Worm (Caenorhabditis elegans) whole organism, late embryonic: ENCODE measurements around the gene F27B3.6.

Experiments
- C08G9.2 ChIP-seq: sonication (generic microtip); optimal IDR thresholded peaks from 2 replicates; lab custom pipeline; 2016; ENCODE audit warnings: mild to moderate bottlenecking, missing genetic modification characterization, moderate library complexity, missing compliant biosample characterization
- K02D7.2 ChIP-seq: sonication (generic microtip); optimal IDR thresholded peaks from 2 replicates; lab custom pipeline; 2017; ENCODE audit warnings: mild to moderate bottlenecking, missing genetic modification characterization, missing compliant biosample characterization
- K09A11.1 ChIP-seq: sonication (generic microtip); optimal IDR thresholded peaks from 2 replicates; lab custom pipeline; 2017; ENCODE audit warnings: antibody characterized with exemption, mild to moderate bottlenecking, missing genetic modification characterization, missing compliant biosample characterization; ENCODE audit not compliant: insufficient read depth
- ceh-14 ChIP-seq: sonication (generic microtip); optimal IDR thresholded peaks from 2 replicates; lab custom pipeline; 2016; ENCODE audit warnings: missing genotype, missing genetic modification characterization, missing compliant biosample characterization
- ceh-18 ChIP-seq: sonication (generic microtip); optimal IDR thresholded peaks from 2 replicates; lab custom pipeline; 2016; ENCODE audit warnings: missing genetic modification characterization, missing compliant biosample characterization
- ceh-19 ChIP-seq: fragments of 200-800 bp; sonication (Bioruptor generic); optimal IDR thresholded peaks from 2 replicates; lab custom pipeline; 2018; ENCODE audit warnings: mild to moderate bottlenecking, missing genetic modification characterization, missing compliant biosample characterization
- ceh-2 ChIP-seq: sonication (generic microtip); optimal IDR thresholded peaks from 2 replicates; lab custom pipeline; 2016; ENCODE audit warnings: missing genotype, missing genetic modification characterization, missing compliant biosample characterization
- ceh-30 ChIP-seq: fragments of 150-350 bp; optimal IDR thresholded peaks from 2 replicates; lab custom pipeline; 2014; ENCODE audit warnings: missing biosample characterization, missing genetic modification characterization
- ceh-31 ChIP-seq: sonication (generic microtip); optimal IDR thresholded peaks from 2 replicates; lab custom pipeline; 2016; ENCODE audit warnings: missing genetic modification characterization, missing compliant biosample characterization
- ceh-34 ChIP-seq: sonication (generic microtip); optimal IDR thresholded peaks from 2 replicates; lab custom pipeline; 2016; ENCODE audit warnings: mild to moderate bottlenecking, missing genetic modification characterization, missing compliant biosample characterization
- ceh-6 ChIP-seq: fragments of 200-800 bp; sonication (Bioruptor generic); optimal IDR thresholded peaks from 2 replicates; lab custom pipeline; 2018; ENCODE audit warnings: mild to moderate bottlenecking, missing genetic modification characterization, missing compliant biosample characterization
- che-1 ChIP-seq: sonication (generic microtip); optimal IDR thresholded peaks from 2 replicates; lab custom pipeline; 2016; ENCODE audit warnings: mild to moderate bottlenecking, missing genetic modification characterization, missing compliant biosample characterization
- dmd-4 ChIP-seq: sonication (generic microtip); optimal IDR thresholded peaks from 2 replicates; lab custom pipeline; 2016; ENCODE audit warnings: borderline replicate concordance, missing genetic modification characterization, missing compliant biosample characterization
- dve-1 ChIP-seq: sonication (generic microtip); optimal IDR thresholded peaks from 2 replicates; lab custom pipeline; 2017; ENCODE audit warnings: antibody characterized with exemption, mild to moderate bottlenecking, missing genetic modification characterization, missing compliant biosample characterization
- fax-1 ChIP-seq: sonication (generic microtip); optimal IDR thresholded peaks from 2 replicates; lab custom pipeline; 2016; ENCODE audit warnings: missing genotype, missing genetic modification characterization, missing compliant biosample characterization
- hlh-13 ChIP-seq: fragments of 200-800 bp; sonication (Bioruptor generic); optimal IDR thresholded peaks from 2 replicates; lab custom pipeline; 2018; ENCODE audit warnings: mild to moderate bottlenecking, missing genetic modification characterization, missing compliant biosample characterization
- hlh-15 ChIP-seq: sonication (generic microtip); optimal IDR thresholded peaks from 2 replicates; lab custom pipeline; 2016; ENCODE audit warnings: missing genetic modification characterization, missing compliant biosample characterization
- hlh-6 ChIP-seq: sonication (generic microtip); optimal IDR thresholded peaks from 2 replicates; lab custom pipeline; 2016; ENCODE audit warnings: missing genotype, missing genetic modification characterization, missing compliant biosample characterization
- hlh-8 ChIP-seq: sonication (generic microtip); optimal IDR thresholded peaks from 2 replicates; lab custom pipeline; 2016; ENCODE audit warnings: missing genotype, missing genetic modification characterization, missing compliant biosample characterization
- madf-2 ChIP-seq: sonication (generic microtip); optimal IDR thresholded peaks from 2 replicates; lab custom pipeline; 2017; ENCODE audit warnings: missing genetic modification characterization, missing compliant biosample characterization
- mec-3 ChIP-seq: sonication (generic microtip); optimal IDR thresholded peaks from 2 replicates; lab custom pipeline; 2016; ENCODE audit warnings: borderline replicate concordance, missing genetic modification characterization, missing compliant biosample characterization
- nfya-1 ChIP-seq: sonication (generic microtip); optimal IDR thresholded peaks from 2 replicates; lab custom pipeline; 2017; ENCODE audit warnings: missing genetic modification characterization, mild to moderate bottlenecking, missing compliant biosample characterization, antibody characterized with exemption, moderate library complexity
- nhr-232 ChIP-seq: sonication (generic microtip); optimal IDR thresholded peaks from 2 replicates; lab custom pipeline; 2016; ENCODE audit warnings: missing genetic modification characterization, missing compliant biosample characterization
- odd-2 ChIP-seq: sonication (generic microtip); optimal IDR thresholded peaks from 2 replicates; lab custom pipeline; 2017; ENCODE audit warnings: antibody characterized with exemption, mild to moderate bottlenecking, missing genetic modification characterization, missing compliant biosample characterization
- pag-3 ChIP-seq: sonication (generic microtip); optimal IDR thresholded peaks from 2 replicates; lab custom pipeline; 2016; ENCODE audit warnings: missing compliant biosample characterization, missing genetic modification characterization, borderline replicate concordance
- pat-9 ChIP-seq: fragments of 200-800 bp; sonication (Bioruptor generic); optimal IDR thresholded peaks from 2 replicates; lab custom pipeline; 2018; ENCODE audit warnings: mild to moderate bottlenecking, missing genetic modification characterization, moderate library complexity, missing compliant biosample characterization
- pax-1 ChIP-seq: fragments of 150-350 bp; optimal IDR thresholded peaks from 2 replicates; lab custom pipeline; 2014; ENCODE audit warnings: missing biosample characterization, missing genetic modification characterization
- pha-2 ChIP-seq: sonication (generic microtip); optimal IDR thresholded peaks from 2 replicates; lab custom pipeline; 2017; ENCODE audit warnings: mild to moderate bottlenecking, missing genetic modification characterization, missing compliant biosample characterization
- pqm-1 ChIP-seq: sonication (generic microtip); optimal IDR thresholded peaks from 2 replicates; lab custom pipeline; 2016; ENCODE audit warnings: missing genetic modification characterization, missing compliant biosample characterization
- sox-2 ChIP-seq: fragments of 200-800 bp; sonication (Bioruptor generic); IDR thresholded peaks from 2 replicates; pipeline ENCODE4 v1.3.6; 2022; ENCODE audit warnings: missing genetic modification reagents, missing genetic modification characterization, missing compliant biosample characterization
- sox-4 ChIP-seq: sonication (generic microtip); optimal IDR thresholded peaks from 2 replicates; lab custom pipeline; 2017; ENCODE audit warnings: mild to moderate bottlenecking, missing genetic modification characterization, inconsistent platforms, missing compliant biosample characterization
- tbx-2 ChIP-seq: sonication (generic microtip); optimal IDR thresholded peaks from 2 replicates; lab custom pipeline; 2016; ENCODE audit warnings: missing genetic modification characterization, missing compliant biosample characterization
- ttx-3 ChIP-seq: sonication (generic microtip); optimal IDR thresholded peaks from 2 replicates; lab custom pipeline; 2016; ENCODE audit warnings: missing genetic modification reagents, missing genetic modification characterization, missing compliant biosample characterization
- unc-3 ChIP-seq, 2 experiments: fragments of 200-800 bp in 1 of 2; sonication (Bioruptor generic) in 1 of 2; sonication (generic microtip) in 1 of 2; conservative IDR thresholded peaks in 1 of 2; optimal IDR thresholded peaks in 1 of 2; 2 replicates each; pipeline versions ENCODE4 v1.3.6 to Lab custom; 2016 to 2022; ENCODE audit warnings: missing compliant biosample characterization in 2 of 2, missing genetic modification characterization in 2 of 2, missing genetic modification reagents in 1 of 2
- unc-42 ChIP-seq: sonication (generic microtip); optimal IDR thresholded peaks from 2 replicates; lab custom pipeline; 2016; ENCODE audit warnings: missing genotype, missing genetic modification characterization, missing compliant biosample characterization
- unc-55 ChIP-seq: sonication (generic microtip); optimal IDR thresholded peaks from 2 replicates; lab custom pipeline; 2017; ENCODE audit warnings: missing biosample characterization, missing genetic modification reagents, missing genetic modification characterization

The F27B3.6 gene

DNA sequence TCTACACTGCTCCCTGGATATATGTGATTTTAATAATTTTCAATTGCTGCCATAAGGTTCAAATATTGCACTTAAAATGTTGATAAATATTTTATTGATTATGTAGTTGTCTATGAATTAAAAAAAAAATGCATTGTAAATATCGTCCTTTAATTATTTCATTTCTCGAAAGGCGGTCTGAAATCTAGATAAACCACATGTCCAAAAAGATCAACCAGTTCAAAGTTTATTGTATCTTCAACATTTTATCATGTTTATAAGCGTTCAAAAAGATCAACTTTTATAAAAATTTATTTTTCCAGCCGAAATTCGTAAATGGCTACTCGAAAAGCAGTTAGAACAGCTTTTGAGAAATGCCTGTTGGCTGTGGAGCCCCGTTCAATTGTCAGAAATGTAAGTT is 41.5 kb upstream of the F27B3.6 start, which contains the start of gene C13B9.2:
TSS of gene C13B9.2 (plus strand) at position 301 of the 400 bp plus-strand sequence.
- no peak for TF ChIP-seq sox-4
- TF ChIP-seq odd-2 (tag; lab: Kevin White, UChicago): no peak
- no peak for TF ChIP-seq ceh-6 (GFP tag; lab: Kevin White, UChicago)
- no peak for TF ChIP-seq pax-1 (tag; lab: Kevin White, UChicago)
- no peak for TF ChIP-seq dmd-4 (tag; lab: Kevin White, UChicago)
- TF ChIP-seq ceh-34 (tag; lab: Kevin White, UChicago): no peak
- no peak for TF ChIP-seq hlh-15 (tag; lab: Kevin White, UChicago)
- TF ChIP-seq unc-3 (GFP tag; conservative IDR thresholded peaks at IDR 0.05; lab: Robert Waterston, UW): no peak
- TF ChIP-seq unc-3 (tag; optimal IDR thresholded peaks at IDR 0.05; lab: Kevin White, UChicago): no peak
- no peak for TF ChIP-seq pat-9 (tag; lab: Kevin White, UChicago)
- TF ChIP-seq che-1: no peak
- no peak for TF ChIP-seq ceh-18 (tag; lab: Kevin White, UChicago)
- no peak for TF ChIP-seq mec-3 (tag; lab: Kevin White, UChicago)
- no peak for TF ChIP-seq C08G9.2
- TF ChIP-seq ceh-30 (tag; lab: Kevin White, UChicago): no peak
- TF ChIP-seq sox-2 (GFP tag; lab: Robert Waterston, UW): no peak
- TF ChIP-seq ceh-31 (tag; lab: Kevin White, UChicago): no peak
- no peak for TF ChIP-seq K02D7.2 (tag; lab: Kevin White, UChicago)
- no peak for TF ChIP-seq hlh-6 (tag; lab: Kevin White, UChicago)
- no peak for TF ChIP-seq hlh-13 (GFP tag; lab: Kevin White, UChicago)
- TF ChIP-seq, all 69 proteins: peak for 0

DNA sequence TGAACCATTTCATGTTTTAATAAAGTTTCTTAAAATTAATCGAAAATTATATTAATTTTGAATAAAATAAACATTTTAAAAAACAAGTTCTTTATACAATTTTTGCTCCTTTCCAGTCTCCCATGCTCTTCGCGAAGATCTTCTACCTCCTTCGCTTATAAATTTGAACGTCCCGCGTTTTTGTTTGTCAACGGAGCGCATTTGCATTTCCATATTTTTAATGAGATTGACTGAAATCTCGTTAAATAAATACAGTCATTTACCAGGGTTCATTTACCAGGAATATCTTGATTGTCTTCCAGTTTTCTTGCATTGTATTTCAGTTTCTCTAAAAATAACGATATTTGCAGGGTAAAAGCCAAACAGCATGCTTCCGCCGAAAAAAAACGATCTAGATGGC is 36.7 kb upstream of the F27B3.6 start, which contains the start of gene cmtr-2:
TSS of gene cmtr-2 (plus strand) at position 351 of the 400 bp plus-strand sequence.
- TF ChIP-seq nfya-1 (tag; lab: Kevin White, UChicago) (peak; percentile 29), unc-3 (GFP tag; conservative IDR thresholded peaks at IDR 0.05; lab: Robert Waterston, UW) (no peak), unc-3 (tag; optimal IDR thresholded peaks at IDR 0.05; lab: Kevin White, UChicago) (no peak), ceh-14 (tag; lab: Kevin White, UChicago) (peak; percentile 17), pha-2 (tag; lab: Kevin White, UChicago) (peak; percentile 1), unc-42 (tag; lab: Kevin White, UChicago) (peak; percentile 84)

DNA sequence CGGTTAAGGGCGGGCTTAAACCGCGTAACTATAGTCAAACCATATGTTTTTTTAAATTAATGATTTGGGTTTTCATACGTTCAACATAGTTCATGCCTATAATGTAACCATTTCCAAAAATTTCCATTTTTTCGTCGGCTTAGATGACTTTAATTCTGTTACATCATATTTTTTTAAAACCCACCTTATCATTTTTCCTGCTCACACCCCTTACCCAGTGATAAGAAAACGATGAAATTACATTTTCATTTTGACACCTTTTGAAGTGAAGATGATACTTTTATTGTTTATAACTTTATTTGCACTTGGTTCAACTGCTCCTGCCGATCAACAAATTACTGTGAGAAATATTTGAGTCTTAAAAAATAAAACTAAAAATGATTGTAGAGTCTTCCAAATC is 33.9 kb upstream of the F27B3.6 start, which contains the start of gene ctsa-4.2:
TSS of gene ctsa-4.2 (plus strand) at position 247 of the 400 bp plus-strand sequence.
- TF ChIP-seq fax-1 (tag; lab: Kevin White, UChicago) (no peak), ceh-19 (GFP tag; lab: Kevin White, UChicago) (no peak), ttx-3 (tag; lab: Kevin White, UChicago) (no peak)

ce11 chrIII:6610522-6610921 is 32.1 kb upstream of the F27B3.6 start, which contains the start of gene srh-40:
srh-40 (plus strand) TSS chrIII:6610822.
- TF ChIP-seq ceh-2: no peak
- no peak for TF ChIP-seq nfya-1 (tag; lab: Kevin White, UChicago)
- TF ChIP-seq pag-3: no peak
- no peak for TF ChIP-seq ceh-6 (GFP tag; lab: Kevin White, UChicago)
- no peak for TF ChIP-seq ceh-30 (tag; lab: Kevin White, UChicago)
- no peak for TF ChIP-seq nhr-232 (tag; lab: Kevin White, UChicago)
- TF ChIP-seq madf-2: no peak
- no peak for TF ChIP-seq hlh-8 (tag; lab: Kevin White, UChicago)
- TF ChIP-seq tbx-2: no peak
- no peak for TF ChIP-seq ceh-18 (tag; lab: Kevin White, UChicago)

ce11 chrIII:6608101-6608672 is 29.8 kb upstream of the F27B3.6 start, which contains the start of the genes mdh-2 and F20H11.4:
mdh-2 (minus strand) TSS chrIII:6608106.
F20H11.4 (plus strand) TSS chrIII:6608622.
- TF ChIP-seq dve-1: peak; percentile 50
- TF ChIP-seq ceh-34 (tag; lab: Kevin White, UChicago): no peak
- TF ChIP-seq pqm-1: no peak
- TF ChIP-seq nfya-1 (tag; lab: Kevin White, UChicago): peak; percentile 56
- TF ChIP-seq unc-55 (GFP tag; lab: Kevin White, UChicago): peak; percentile 2
- TF ChIP-seq tbx-2: peak; percentile 33
- peak; percentile 13 for TF ChIP-seq unc-42 (tag; lab: Kevin White, UChicago)
- peak; percentile 2 for TF ChIP-seq ceh-18 (tag; lab: Kevin White, UChicago)
- TF ChIP-seq K09A11.1: no peak
